Worm (Caenorhabditis elegans): ENCODE measurements around the gene Y37D8A.19.

DNA sequence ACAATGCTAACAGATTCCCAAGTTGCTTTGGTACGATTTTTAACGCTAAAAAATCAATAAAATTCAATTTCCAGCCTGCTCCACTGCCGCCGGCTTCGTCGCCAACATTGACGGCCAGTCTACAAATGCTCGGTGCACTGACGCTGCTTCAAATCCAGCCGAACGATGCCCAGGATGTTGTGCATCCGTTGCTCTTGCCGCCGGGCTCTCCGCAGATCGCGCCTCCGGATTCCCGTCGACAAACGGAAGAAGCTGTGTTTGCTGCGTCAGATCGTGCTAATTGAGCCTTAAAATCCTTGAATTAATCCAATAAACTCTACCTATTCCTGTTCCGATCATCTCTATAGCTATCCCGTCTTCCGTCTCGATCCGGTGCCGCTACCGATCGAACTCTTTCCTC, 1.4 kb downstream of the Y37D8A.19 start:
- TF ChIP-seq nhr-25 (tag; optimal IDR thresholded peaks at IDR 0.05) (no peak), nhr-77 (tag; optimal IDR thresholded peaks at IDR 0.05) (no peak), elt-1 (tag; optimal IDR thresholded peaks at IDR 0.05) (no peak), daf-12 (tag; optimal IDR thresholded peaks at IDR 0.05) (no peak)

Measured in whole organism, L3 larva.